Fruit fly (Drosophila melanogaster): ENCODE measurements around the gene hgo.

- TF ChIP-seq CG8478 (optimal IDR thresholded peaks at IDR 0.05) (no peak), pan (optimal IDR thresholded peaks at IDR 0.05) (no peak), usp (GFP tag; optimal IDR thresholded peaks at IDR 0.05) (no peak), Dll (optimal IDR thresholded peaks at IDR 0.05) (no peak), psq (optimal IDR thresholded peaks at IDR 0.05) (no peak)
Observed at dm6 chr2L:11178334-11178733, 42.1 kb downstream of the hgo start.
